Fruit fly (Drosophila melanogaster) whole organism, embryonic: Measurements from ENCODE around the gene CG12992.

Source experiments
- Aef1 ChIP-seq: fragments of 200-800 bp; sonication (Bioruptor generic); IDR thresholded peaks from 3 replicates; pipeline ENCODE4 v1.3.6; 2022; ENCODE audit warnings: missing biosample characterization, missing genetic modification characterization
- Bteb2 ChIP-seq: fragments of 200-800 bp; sonication (Bioruptor generic); optimal IDR thresholded peaks from 2 replicates; lab custom pipeline; 2016; ENCODE audit warnings: missing biosample characterization, missing genetic modification characterization
- C15 ChIP-seq: fragments of 200-800 bp; sonication (Bioruptor generic); IDR thresholded peaks from 3 replicates; pipeline ENCODE4 v1.3.6; 2022; ENCODE audit warnings: missing biosample characterization, missing genetic modification characterization
- CG10366 ChIP-seq: fragments of 200-800 bp; sonication (Bioruptor generic); IDR thresholded peaks from 2 replicates; pipeline ENCODE4 v1.3.6; 2022; ENCODE audit warnings: missing biosample characterization, missing genetic modification characterization
- CG12104 ChIP-seq: fragments of 200-800 bp; sonication (Bioruptor generic); optimal IDR thresholded peaks from 3 replicates; lab custom pipeline; 2016; ENCODE audit warnings: missing biosample characterization, missing genetic modification characterization
- CG12219 ChIP-seq: fragments of 200-800 bp; sonication (Bioruptor generic); optimal IDR thresholded peaks from 3 replicates; lab custom pipeline; 2018; ENCODE audit warnings: missing biosample characterization, mild to moderate bottlenecking, missing genetic modification characterization
- CG12659 ChIP-seq: fragments of 200-800 bp; sonication (Bioruptor generic); optimal IDR thresholded peaks from 3 replicates; lab custom pipeline; 2017; ENCODE audit warnings: mild to moderate bottlenecking, missing biosample characterization, missing genetic modification reagents, missing genetic modification characterization
- CG15269 ChIP-seq: fragments of 200-800 bp; sonication (Bioruptor generic); optimal IDR thresholded peaks from 2 replicates; lab custom pipeline; 2018; ENCODE audit warnings: missing biosample characterization, mild to moderate bottlenecking, missing genetic modification characterization, moderate library complexity
- CG16815 ChIP-seq: fragments of 200-800 bp; sonication (Bioruptor generic); optimal IDR thresholded peaks from 3 replicates; lab custom pipeline; 2017; ENCODE audit warnings: missing biosample characterization, mild to moderate bottlenecking, missing genetic modification characterization
- CG17328 ChIP-seq: fragments of 200-800 bp; sonication (Bioruptor generic); IDR thresholded peaks from 2 replicates; pipeline ENCODE4 v1.3.6; 2022; ENCODE audit warnings: missing biosample characterization, missing genetic modification characterization
- CG2120 ChIP-seq: fragments of 200-800 bp; sonication (Bioruptor generic); optimal IDR thresholded peaks from 3 replicates; lab custom pipeline; 2016; ENCODE audit warnings: missing biosample characterization, missing genetic modification characterization
- CG32532 ChIP-seq: fragments of 200-800 bp; sonication (Bioruptor generic); IDR thresholded peaks from 2 replicates; pipeline ENCODE4 v1.3.6; 2022; ENCODE audit warnings: missing biosample characterization, missing genetic modification characterization
- CG34422 ChIP-seq: fragments of 200-800 bp; sonication (Bioruptor generic); IDR thresholded peaks from 3 replicates; pipeline ENCODE4 v1.3.6; 2022; ENCODE audit warnings: missing biosample characterization, missing genetic modification characterization
- CG4360 ChIP-seq: fragments of 200-800 bp; sonication (Bioruptor generic); IDR thresholded peaks from 2 replicates; pipeline ENCODE4 v1.3.6; 2022; ENCODE audit warnings: missing biosample characterization, missing genetic modification characterization
- CG4820 ChIP-seq: fragments of 200-800 bp; sonication (Bioruptor generic); optimal IDR thresholded peaks from 3 replicates; lab custom pipeline; 2016; ENCODE audit warnings: missing biosample characterization, missing genetic modification characterization
- CG7839 ChIP-seq: fragments of 200-800 bp; sonication (Bioruptor generic); optimal IDR thresholded peaks from 3 replicates; lab custom pipeline; 2018; ENCODE audit warnings: missing biosample characterization, mild to moderate bottlenecking, missing genetic modification characterization, moderate library complexity
- CG8290 ChIP-seq, 3 experiments: fragments of 200-800 bp; sonication (Bioruptor generic); optimal IDR thresholded peaks; 2 replicates each; lab custom pipeline; 2016 to 2019; ENCODE audit warnings: missing biosample characterization in 3 of 3, missing genetic modification characterization in 3 of 3, mild to moderate bottlenecking in 2 of 3, moderate library complexity in 1 of 3
- CG9932 ChIP-seq: fragments of 200-800 bp; sonication (Bioruptor generic); IDR thresholded peaks from 2 replicates; pipeline ENCODE4 v1.3.6; 2022; ENCODE audit warnings: missing biosample characterization, missing genetic modification characterization
- CkIIα-i1 ChIP-seq: fragments of 200-800 bp; sonication (Bioruptor generic); IDR thresholded peaks from 2 replicates; pipeline ENCODE4 v1.3.6; 2022; ENCODE audit warnings: missing biosample characterization, missing genetic modification characterization
- Dbx ChIP-seq: fragments of 200-800 bp; sonication (Bioruptor generic); IDR thresholded peaks from 3 replicates; pipeline ENCODE4 v1.3.6; 2022; ENCODE audit warnings: missing biosample characterization, missing genetic modification characterization
- E2f1 ChIP-seq: fragments of 200-800 bp; sonication (Bioruptor generic); IDR thresholded peaks from 2 replicates; pipeline ENCODE4 v1.3.6; 2022; ENCODE audit warnings: missing biosample characterization, missing genetic modification characterization
- HmgZ ChIP-seq: fragments of 200-800 bp; sonication (Bioruptor generic); optimal IDR thresholded peaks from 2 replicates; lab custom pipeline; 2018; ENCODE audit warnings: missing biosample characterization, mild to moderate bottlenecking, missing genetic modification characterization
- Hr51 ChIP-seq, 2 experiments: fragments of 200-800 bp; sonication (Bioruptor generic); optimal IDR thresholded peaks; 2 replicates in 1 of 2; 3 replicates in 1 of 2; lab custom pipeline; 2016 to 2018; ENCODE audit warnings: missing biosample characterization in 2 of 2, missing genetic modification characterization in 2 of 2, mild to moderate bottlenecking in 1 of 2, moderate library complexity in 1 of 2
- Jarid2 ChIP-seq: fragments of 200-800 bp; sonication (Bioruptor generic); optimal IDR thresholded peaks from 3 replicates; lab custom pipeline; 2017; ENCODE audit warnings: mild to moderate bottlenecking, missing biosample characterization, missing genetic modification reagents, missing genetic modification characterization
- PHDP ChIP-seq: fragments of 200-800 bp; sonication (Bioruptor generic); optimal IDR thresholded peaks from 3 replicates; lab custom pipeline; 2018; ENCODE audit warnings: missing biosample characterization, mild to moderate bottlenecking, missing genetic modification characterization, moderate library complexity
- Ptx1 ChIP-seq: fragments of 200-800 bp; sonication (Bioruptor generic); IDR thresholded peaks from 2 replicates; pipeline ENCODE4 v1.3.6; 2022; ENCODE audit warnings: missing biosample characterization, missing genetic modification characterization
- Rfx ChIP-seq: fragments of 200-800 bp; sonication (Bioruptor generic); IDR thresholded peaks from 2 replicates; pipeline ENCODE4 v1.3.6; 2022; ENCODE audit warnings: missing biosample characterization, missing genetic modification characterization
- ara ChIP-seq: fragments of 200-800 bp; sonication (Bioruptor generic); IDR thresholded peaks from 2 replicates; pipeline ENCODE4 v1.3.6; 2022; ENCODE audit warnings: missing biosample characterization, missing genetic modification characterization
- bigmax ChIP-seq: fragments of 200-800 bp; sonication (Bioruptor generic); optimal IDR thresholded peaks from 2 replicates; lab custom pipeline; 2018; ENCODE audit warnings: missing biosample characterization, mild to moderate bottlenecking, missing genetic modification characterization
- cg ChIP-seq: fragments of 200-800 bp; sonication (Bioruptor generic); optimal IDR thresholded peaks from 3 replicates; lab custom pipeline; 2019; ENCODE audit warnings: missing biosample characterization, mild to moderate bottlenecking, missing genetic modification characterization, moderate library complexity
- chinmo ChIP-seq: fragments of 200-800 bp; sonication (Bioruptor generic); IDR thresholded peaks from 4 replicates; pipeline ENCODE4 v1.3.6; 2022; ENCODE audit warnings: missing biosample characterization, missing genetic modification characterization; ENCODE audit not compliant: partially characterized antibody
- chm ChIP-seq: fragments of 200-800 bp; sonication (Bioruptor generic); IDR thresholded peaks from 2 replicates; pipeline ENCODE4 v1.3.6; 2022; ENCODE audit warnings: missing biosample characterization, missing genetic modification characterization
- dati ChIP-seq: fragments of 200-800 bp; sonication (Bioruptor generic); IDR thresholded peaks from 2 replicates; pipeline ENCODE4 v1.3.6; 2022; ENCODE audit warnings: missing biosample characterization, missing genetic modification characterization
- gem ChIP-seq: fragments of 200-800 bp; sonication (Bioruptor generic); optimal IDR thresholded peaks from 2 replicates; lab custom pipeline; 2019; ENCODE audit warnings: missing biosample characterization, mild to moderate bottlenecking, missing genetic modification characterization, moderate library complexity
- her ChIP-seq: fragments of 200-800 bp; sonication (Bioruptor generic); optimal IDR thresholded peaks from 2 replicates; lab custom pipeline; 2016; ENCODE audit warnings: missing biosample characterization, missing genetic modification characterization
- lilli ChIP-seq: fragments of 200-800 bp; sonication (Bioruptor generic); optimal IDR thresholded peaks from 3 replicates; lab custom pipeline; 2016; ENCODE audit warnings: missing biosample characterization, missing genetic modification characterization
- mam ChIP-seq: fragments of 200-800 bp; sonication (Bioruptor generic); optimal IDR thresholded peaks from 3 replicates; lab custom pipeline; 2016; ENCODE audit warnings: missing biosample characterization, missing genetic modification characterization
- mirr ChIP-seq: fragments of 200-800 bp; sonication (Bioruptor generic); optimal IDR thresholded peaks from 3 replicates; lab custom pipeline; 2018; ENCODE audit warnings: missing biosample characterization, mild to moderate bottlenecking, missing genetic modification characterization
- nom ChIP-seq: fragments of 200-800 bp; sonication (Bioruptor generic); optimal IDR thresholded peaks from 2 replicates; lab custom pipeline; 2017; ENCODE audit warnings: missing biosample characterization, missing genetic modification characterization, mild to moderate bottlenecking, moderate library complexity, missing genetic modification reagents
- onecut ChIP-seq: fragments of 200-800 bp; sonication (Bioruptor generic); IDR thresholded peaks from 2 replicates; pipeline ENCODE4 v1.3.6; 2022; ENCODE audit warnings: missing biosample characterization, missing genetic modification characterization
- pita ChIP-seq: fragments of 200-800 bp; sonication (Bioruptor generic); optimal IDR thresholded peaks from 2 replicates; lab custom pipeline; 2017; ENCODE audit warnings: missing biosample characterization, mild to moderate bottlenecking, missing genetic modification characterization
- scrt ChIP-seq: fragments of 200-800 bp; sonication (Bioruptor generic); optimal IDR thresholded peaks from 2 replicates; lab custom pipeline; 2018; ENCODE audit warnings: missing biosample characterization, mild to moderate bottlenecking, missing genetic modification characterization, moderate library complexity
- sd ChIP-seq: fragments of 200-800 bp; sonication (Bioruptor generic); optimal IDR thresholded peaks from 3 replicates; lab custom pipeline; 2018; ENCODE audit warnings: missing biosample characterization, mild to moderate bottlenecking, missing genetic modification characterization, moderate library complexity
- sens ChIP-seq: fragments of 200-800 bp; sonication (Bioruptor generic); peaks from one replicate; lab custom pipeline; 2016; ENCODE audit warnings: missing biosample characterization, missing genetic modification characterization
- slbo ChIP-seq: fragments of 200-800 bp; sonication (Bioruptor generic); IDR thresholded peaks from 2 replicates; pipeline ENCODE4 v1.3.6; 2022; ENCODE audit warnings: missing biosample characterization, missing genetic modification characterization
- usp ChIP-seq: fragments of >200 bp; optimal IDR thresholded peaks from 2 replicates; lab custom pipeline; 2017; ENCODE audit warnings: missing biosample characterization, missing genetic modification characterization
- vvl ChIP-seq: fragments of 200-800 bp; sonication (Bioruptor generic); IDR thresholded peaks from 2 replicates; pipeline ENCODE4 v1.3.6; 2022; ENCODE audit warnings: missing biosample characterization, missing genetic modification characterization
- yki ChIP-seq: fragments of >200 bp; optimal IDR thresholded peaks from 3 replicates; lab custom pipeline; 2018
- zfh2 ChIP-seq: fragments of 200-800 bp; sonication (Bioruptor generic); optimal IDR thresholded peaks from 2 replicates; lab custom pipeline; 2016; ENCODE audit warnings: missing biosample characterization, missing genetic modification characterization

The CG12992 gene

DNA sequence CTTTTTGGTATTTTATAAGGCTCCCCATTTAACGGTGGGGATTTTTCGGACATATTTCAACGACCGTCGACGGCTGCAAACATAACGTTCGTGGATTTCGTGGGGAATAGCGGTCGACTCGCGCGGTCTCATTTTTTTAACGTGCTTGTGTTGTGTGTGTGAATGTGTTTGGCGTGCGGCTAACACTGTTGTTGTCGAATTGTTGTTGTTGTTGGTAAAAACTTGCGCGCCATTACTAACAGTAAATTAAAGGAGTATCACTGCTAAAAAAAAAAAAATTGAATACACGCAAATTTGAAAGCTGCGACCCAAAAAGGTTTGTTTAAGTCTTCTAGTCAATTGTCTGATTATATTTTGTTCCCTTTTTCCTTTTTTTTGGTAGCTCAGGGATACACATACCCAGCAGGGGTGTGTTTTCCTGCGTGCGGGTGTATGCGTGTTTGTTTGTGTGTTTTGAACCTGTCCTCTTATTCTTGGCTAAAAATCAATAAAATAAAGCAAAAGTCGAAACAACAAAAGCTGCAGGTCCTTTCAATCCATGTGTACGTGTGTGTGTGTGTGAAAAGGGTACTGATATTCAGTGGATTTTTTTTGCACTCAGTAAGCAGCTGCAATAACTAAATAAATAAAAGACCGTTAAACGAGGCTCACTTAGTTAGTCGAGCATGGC is 8.7 kb upstream of the CG12992 start, which contains the start of gene CG12991 (continued):
- TF ChIP-seq HmgZ (tag; lab: Kevin White, UChicago) (peak; percentile 21), CG32532 (GFP tag; lab: Robert Waterston, UW) (peak; percentile 52; the same call in 1 of the 2 replicates), CG7839 (tag; lab: Kevin White, UChicago) (peak; percentile 2), Aef1 (peak; percentile 43; the same call in 2 of the 3 replicates), cg (peak; percentile 51), pita (GFP tag; lab: Kevin White, UChicago) (peak; percentile 31), yki (lab: Kevin White, UChicago) (no peak), Hr51 (GFP tag; optimal IDR thresholded peaks at IDR 0.05; lab: Kevin White, UChicago) (peak in 1 of 2 experiments; percentile 29), dati (GFP tag; lab: Robert Waterston, UW) (no peak), C15 (GFP tag; lab: Robert Waterston, UW) (0 out of 3 replicates have a peak, but pooled peaks have one; percentile 36), Ptx1 (GFP tag; lab: Robert Waterston, UW) (peak; percentile 15; the same call in 1 of the 2 replicates), chm (GFP tag; lab: Robert Waterston, UW) (peak; percentile 62; the same call in 1 of the 2 replicates), her (no peak), sens (GFP tag; lab: Kevin White, UChicago) (no peak), CG4360 (GFP tag; lab: Robert Waterston, UW) (peak; percentile 78), CG34422 (GFP tag; lab: Robert Waterston, UW) (peak; percentile 29; the same call in 1 of the 3 replicates), onecut (peak; percentile 91), chinmo (GFP tag; lab: Robert Waterston, UW) (0 out of 4 replicates have a peak, but pooled peaks have one; percentile 32), usp (GFP tag; lab: Kevin White, UChicago) (no peak), CG17328 (GFP tag; lab: Robert Waterston, UW) (0 out of 2 replicates have a peak, but pooled peaks have one; percentile 16), mirr (GFP tag; lab: Kevin White, UChicago) (peak; percentile 3), CG9932 (0 out of 2 replicates have a peak, but pooled peaks have one; percentile 13), CG2120 (GFP tag; lab: Kevin White, UChicago) (peak; percentile 24), zfh2 (GFP tag; lab: Kevin White, UChicago) (peak; percentile 19), CkIIα-i1 (GFP tag; lab: Robert Waterston, UW) (no peak), scrt (GFP tag; lab: Kevin White, UChicago) (peak; percentile 15), Dbx (GFP tag; lab: Robert Waterston, UW) (peak; percentile 39; the same call in 1 of the 3 replicates), lilli (GFP tag; lab: Kevin White, UChicago) (peak; percentile 27), Jarid2 (peak; percentile 81), CG12219 (GFP tag; lab: Kevin White, UChicago) (peak; percentile 8), sd (tag; lab: Kevin White, UChicago) (no peak), CG15269 (tag; lab: Kevin White, UChicago) (peak; percentile 30), CG16815 (GFP tag; lab: Kevin White, UChicago) (no peak), PHDP (peak; percentile 5), ara (GFP tag; lab: Robert Waterston, UW) (no peak), CG8290 (GFP tag; optimal IDR thresholded peaks at IDR 0.05; lab: Kevin White, UChicago) (no peak), CG8290 (tag; optimal IDR thresholded peaks at IDR 0.05; lab: Kevin White, UChicago) (peak in 1 of 2 experiments; percentile 50), CG10366 (GFP tag; lab: Robert Waterston, UW) (no peak), CG12104 (GFP tag; lab: Kevin White, UChicago) (no peak), bigmax (GFP tag; lab: Kevin White, UChicago) (no peak), slbo (GFP tag; lab: Robert Waterston, UW) (peak; percentile 38; the same call in 1 of the 2 replicates), Bteb2 (GFP tag; lab: Kevin White, UChicago) (peak; percentile 9), mam (peak; percentile 16), CG12659 (peak; percentile 10), gem (tag; lab: Kevin White, UChicago) (peak; percentile 9), nom (peak; percentile 39), E2f1 (GFP tag; lab: Robert Waterston, UW) (peak; percentile 29; the same call in 1 of the 2 replicates), vvl (peak; percentile 26; the same call in 1 of the 2 replicates), CG4820 (GFP tag; lab: Kevin White, UChicago) (no peak), Rfx (peak; percentile 45)
